Worm (Caenorhabditis elegans): ENCODE measurements around the gene srb-16.

Gene srb-16

ce11 chrII:5099034-5099433, 51.7 kb downstream of the srb-16 start:
- no peak for TF ChIP-seq ceh-90 (tag; optimal IDR thresholded peaks at IDR 0.05)
- TF ChIP-seq nhr-28 (tag; optimal IDR thresholded peaks at IDR 0.05) = no peak
- TF ChIP-seq lin-35 (GFP tag; optimal IDR thresholded peaks at IDR 0.05) = no peak
- TF ChIP-seq nhr-237 (tag; optimal IDR thresholded peaks at IDR 0.05) = no peak
- no peak for TF ChIP-seq unc-86 (tag; optimal IDR thresholded peaks at IDR 0.05)
- no peak for TF ChIP-seq lin-15B (tag; optimal IDR thresholded peaks at IDR 0.05)
- TF ChIP-seq tbx-2 (tag; optimal IDR thresholded peaks at IDR 0.05) = no peak
- no peak for TF ChIP-seq hlh-17 (GFP tag; optimal IDR thresholded peaks at IDR 0.05; ENCODE audit: borderline replicate concordance)
- no peak for TF ChIP-seq snpc-4 (tag; optimal IDR thresholded peaks at IDR 0.05)
- no peak for TF ChIP-seq skn-1 (tag; optimal IDR thresholded peaks at IDR 0.05)
- TF ChIP-seq xbp-1 (tag; optimal IDR thresholded peaks at IDR 0.05) = no peak

All from whole organism, L1 larva.